Worm (Caenorhabditis elegans): ENCODE data around the gene nas-31.

ce11 chrV:10894601-10895000, 27.0 kb downstream of the nas-31 start, which contains the start of the genes F32D8.14 and F32D8.5:
- TF ChIP-seq ama-1 (optimal IDR thresholded peaks at IDR 0.05) (no peak), ceh-13 (GFP tag; optimal IDR thresholded peaks at IDR 0.05) (no peak), tra-4 (tag; optimal IDR thresholded peaks at IDR 0.05) (no peak), hmbx-1 (tag; optimal IDR thresholded peaks at IDR 0.05) (no peak), ceh-36 (tag; optimal IDR thresholded peaks at IDR 0.05) (no peak), flt-1 (GFP tag; IDR thresholded peaks at IDR 0.05) (no peak; the same call in 1 of the 2 replicates), scrt-1 (GFP tag; IDR thresholded peaks at IDR 0.05) (no peak), tbx-37 (GFP tag; conservative IDR thresholded peaks at IDR 0.05) (peak; percentile 69)
